Worm (Caenorhabditis elegans) whole organism, L3 larva: ENCODE data around the gene grp-1.

Source experiments
- ama-1 ChIP-seq: fragments of 150-350 bp; optimal IDR thresholded peaks from 2 replicates; lab custom pipeline; 2018
- mml-1 ChIP-seq: fragments of 150-350 bp; sonication (generic microtip); optimal IDR thresholded peaks from 3 replicates; lab custom pipeline; 2014; ENCODE audit warnings: missing biosample characterization, missing genetic modification characterization
- pqm-1 ChIP-seq: fragments of 150-350 bp; optimal IDR thresholded peaks from 2 replicates; lab custom pipeline; 2017; ENCODE audit warnings: missing biosample characterization, missing genetic modification characterization, inconsistent platforms

DNA sequence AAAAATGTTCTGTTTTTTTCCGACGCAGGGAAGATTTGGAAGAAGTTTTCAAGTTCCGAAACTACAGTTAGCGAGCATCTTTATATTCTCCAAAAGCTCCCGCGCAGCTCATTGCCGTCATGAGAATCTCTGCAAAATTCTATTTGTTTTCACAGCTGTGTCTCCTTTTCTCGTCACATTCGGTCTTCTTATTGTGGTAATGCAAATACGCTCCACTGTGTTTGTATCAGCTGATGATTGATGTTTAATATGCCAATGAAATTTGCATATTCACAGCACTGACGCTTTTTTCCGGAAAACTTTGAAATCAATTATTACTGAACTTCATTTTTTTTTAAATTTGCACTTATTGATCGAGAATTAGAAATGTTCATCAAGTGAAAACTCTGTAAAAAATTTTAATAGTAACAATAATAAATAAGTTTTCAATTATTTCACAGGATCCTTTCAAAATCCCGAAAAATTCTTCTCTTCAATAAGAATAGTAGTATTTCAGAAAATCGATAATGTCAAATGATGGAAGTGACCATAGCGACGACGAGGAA, 7.6 kb downstream of the grp-1 start, which contains the start of gene K06H7.2:
- TF ChIP-seq mml-1 (tag; lab: Kevin White, UChicago) (no peak), pqm-1 (tag; lab: Kevin White, UChicago) (no peak), ama-1 (no peak)
